Fruit fly (Drosophila melanogaster) whole organism, adult: ENCODE results near the gene Art1.

Source experiments
- CG11617 ChIP-seq: fragments of 200-800 bp; sonication (Bioruptor generic); optimal IDR thresholded peaks from 2 replicates; lab custom pipeline; 2017; ENCODE audit warnings: mild to moderate bottlenecking, missing biosample characterization, missing genetic modification reagents, missing genetic modification characterization
- CG1620 ChIP-seq: fragments of 200-800 bp; sonication (Bioruptor generic); optimal IDR thresholded peaks from 2 replicates; lab custom pipeline; 2016; ENCODE audit warnings: missing biosample characterization, missing genetic modification characterization
- CG7101 ChIP-seq: fragments of 200-800 bp; sonication (Bioruptor generic); optimal IDR thresholded peaks from 2 replicates; lab custom pipeline; 2018; ENCODE audit warnings: missing biosample characterization, mild to moderate bottlenecking, missing genetic modification characterization, moderate library complexity
- Hr96 ChIP-seq: fragments of 200-800 bp; sonication (Bioruptor generic); optimal IDR thresholded peaks from 2 replicates; lab custom pipeline; 2016; ENCODE audit warnings: missing biosample characterization, missing genetic modification characterization
- bab1 ChIP-seq: fragments of 200-800 bp; sonication (Bioruptor generic); optimal IDR thresholded peaks from 3 replicates; lab custom pipeline; 2019; ENCODE audit warnings: missing biosample characterization, mild to moderate bottlenecking, missing genetic modification characterization, moderate library complexity
- cic ChIP-seq: fragments of 200-800 bp; sonication (Bioruptor generic); optimal IDR thresholded peaks from 2 replicates; lab custom pipeline; 2017; ENCODE audit warnings: missing biosample characterization, mild to moderate bottlenecking, missing genetic modification characterization, moderate library complexity
- kay ChIP-seq: fragments of 200-800 bp; sonication (Bioruptor generic); peaks from one replicate; lab custom pipeline; 2016; ENCODE audit warnings: missing biosample characterization, missing genetic modification characterization, borderline replicate concordance
- ovo ChIP-seq: fragments of 200-800 bp; sonication (Bioruptor generic); optimal IDR thresholded peaks from 2 replicates; lab custom pipeline; 2016; ENCODE audit warnings: missing biosample characterization, missing genetic modification characterization
- pad ChIP-seq: fragments of 200-800 bp; sonication (Bioruptor generic); optimal IDR thresholded peaks from 3 replicates; lab custom pipeline; 2017; ENCODE audit warnings: missing biosample characterization, missing genetic modification characterization, mild to moderate bottlenecking, moderate library complexity, missing genetic modification reagents
- tj ChIP-seq: fragments of 200-800 bp; sonication (Bioruptor generic); optimal IDR thresholded peaks from 3 replicates; lab custom pipeline; 2017; ENCODE audit warnings: missing biosample characterization, mild to moderate bottlenecking, missing genetic modification characterization, moderate library complexity
- toe ChIP-seq: fragments of 200-800 bp; sonication (Bioruptor generic); optimal IDR thresholded peaks from 2 replicates; lab custom pipeline; 2016; ENCODE audit warnings: missing biosample characterization, missing genetic modification characterization

DNA sequence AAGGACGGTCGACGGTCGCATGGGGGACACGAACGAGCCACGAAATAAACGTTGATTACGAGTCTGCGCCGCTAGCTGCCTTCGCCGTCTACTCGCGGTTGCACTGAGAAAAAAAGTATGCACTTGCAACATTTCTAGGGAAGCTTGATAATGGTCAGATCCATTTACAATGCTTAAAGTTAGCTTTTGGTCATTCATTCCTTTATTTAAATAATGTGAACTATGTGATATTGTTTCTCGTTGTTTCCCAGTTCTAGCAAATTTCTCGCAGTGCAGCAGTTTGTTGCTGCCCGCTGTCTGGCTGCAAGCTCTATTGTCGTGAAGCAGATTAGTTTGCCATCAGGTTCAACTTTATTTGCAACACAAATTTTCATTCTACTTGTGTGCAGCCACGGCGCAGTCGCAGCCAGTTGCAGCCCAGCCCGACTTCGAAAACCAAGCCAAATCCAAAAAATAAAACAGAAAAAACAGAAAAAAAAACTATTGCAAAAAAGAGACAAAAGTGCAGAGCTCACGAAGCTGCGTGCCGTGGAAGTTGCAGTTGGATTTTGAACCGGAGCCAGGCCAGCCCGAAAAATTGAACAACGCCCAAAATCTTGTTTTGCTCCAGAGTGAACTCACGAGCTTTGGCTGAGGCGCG, 44.6 kb upstream of the Art1 start:
- TF ChIP-seq pad, result no peak
- no peak for TF ChIP-seq cic
- TF ChIP-seq CG7101, result no peak
- no peak for TF ChIP-seq tj (GFP tag; lab: Kevin White, UChicago)
- TF ChIP-seq CG1620 (GFP tag; lab: Kevin White, UChicago), result no peak
- TF ChIP-seq bab1 (GFP tag; lab: Kevin White, UChicago), result no peak
- TF ChIP-seq toe (GFP tag; lab: Kevin White, UChicago), result no peak
- no peak for TF ChIP-seq kay (GFP tag; lab: Kevin White, UChicago)
- no peak for TF ChIP-seq Hr96 (GFP tag; lab: Kevin White, UChicago)
- TF ChIP-seq CG11617 (GFP tag; lab: Kevin White, UChicago), result no peak
- TF ChIP-seq ovo (GFP tag; lab: Kevin White, UChicago), result no peak
